Worm (Caenorhabditis elegans): ENCODE data around the gene xdh-1.

DNA sequence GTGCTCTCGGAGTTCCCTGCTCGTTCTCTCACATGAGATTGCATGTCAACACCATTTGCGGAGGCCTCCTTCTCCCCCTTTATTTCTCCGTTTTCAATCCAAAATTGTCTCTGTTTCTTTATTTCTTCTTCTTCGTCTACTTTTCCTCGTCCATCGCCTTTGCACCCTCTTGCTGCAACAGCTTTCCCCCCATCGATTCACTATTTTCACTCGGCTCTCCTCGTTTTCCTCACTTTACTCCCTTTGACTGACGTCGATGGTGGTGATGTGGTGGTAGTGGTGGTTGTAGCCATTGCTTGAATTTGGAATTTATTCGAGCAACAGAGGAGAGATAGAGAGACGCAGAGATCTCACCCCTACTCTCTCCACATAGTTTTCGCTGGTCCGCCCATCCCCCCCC lies 41.1 kb downstream of the xdh-1 start:
- TF ChIP-seq ceh-82 (tag; optimal IDR thresholded peaks at IDR 0.05) (no peak), sma-3 (GFP tag; optimal IDR thresholded peaks at IDR 0.05) (no peak), unc-55 (GFP tag; optimal IDR thresholded peaks at IDR 0.05) (peak; percentile 83)

All from whole organism, L2 larva.